Worm (Caenorhabditis elegans): Measurements from ENCODE around the gene lgc-23.

Gene lgc-23

ce11 chrX:12064908-12065307, at the start of gene lgc-23:
Gene lgc-23, plus strand, starts transcription at chrX:12065208.
- TF ChIP-seq mep-1 (tag; optimal IDR thresholded peaks at IDR 0.05) = no peak
- TF ChIP-seq ama-1 (optimal IDR thresholded peaks at IDR 0.05) = no peak
- no peak for TF ChIP-seq fos-1 (tag; optimal IDR thresholded peaks at IDR 0.05)
- TF ChIP-seq hmg-1.1 (GFP tag; IDR thresholded peaks at IDR 0.05) = no peak
- TF ChIP-seq Y105C5A.15 (GFP tag; IDR thresholded peaks at IDR 0.05) = no peak
- TF ChIP-seq R02D3.7 (tag; optimal IDR thresholded peaks at IDR 0.05) = no peak
- TF ChIP-seq set-16 (GFP tag; IDR thresholded peaks at IDR 0.05) = no peak
- no peak for TF ChIP-seq D1046.2 (GFP tag; IDR thresholded peaks at IDR 0.05)
- TF ChIP-seq dmd-6 (GFP tag; IDR thresholded peaks at IDR 0.05) = no peak
- no peak for TF ChIP-seq mdt-29 (GFP tag; IDR thresholded peaks at IDR 0.05)
- TF ChIP-seq ces-1 (GFP tag; optimal IDR thresholded peaks at IDR 0.05) = no peak
- TF ChIP-seq dpl-1 (GFP tag; optimal IDR thresholded peaks at IDR 0.05) = no peak
- TF ChIP-seq attf-4 (tag; optimal IDR thresholded peaks at IDR 0.05) = no peak
- no peak for TF ChIP-seq ceh-82 (tag; optimal IDR thresholded peaks at IDR 0.05)
- TF ChIP-seq tra-1 (GFP tag; IDR thresholded peaks at IDR 0.05) = no peak
- no peak for TF ChIP-seq nhr-11 (tag; optimal IDR thresholded peaks at IDR 0.05)
- TF ChIP-seq duxl-1 (tag; optimal IDR thresholded peaks at IDR 0.05; ENCODE audit: poor library complexity) = no peak

DNA sequence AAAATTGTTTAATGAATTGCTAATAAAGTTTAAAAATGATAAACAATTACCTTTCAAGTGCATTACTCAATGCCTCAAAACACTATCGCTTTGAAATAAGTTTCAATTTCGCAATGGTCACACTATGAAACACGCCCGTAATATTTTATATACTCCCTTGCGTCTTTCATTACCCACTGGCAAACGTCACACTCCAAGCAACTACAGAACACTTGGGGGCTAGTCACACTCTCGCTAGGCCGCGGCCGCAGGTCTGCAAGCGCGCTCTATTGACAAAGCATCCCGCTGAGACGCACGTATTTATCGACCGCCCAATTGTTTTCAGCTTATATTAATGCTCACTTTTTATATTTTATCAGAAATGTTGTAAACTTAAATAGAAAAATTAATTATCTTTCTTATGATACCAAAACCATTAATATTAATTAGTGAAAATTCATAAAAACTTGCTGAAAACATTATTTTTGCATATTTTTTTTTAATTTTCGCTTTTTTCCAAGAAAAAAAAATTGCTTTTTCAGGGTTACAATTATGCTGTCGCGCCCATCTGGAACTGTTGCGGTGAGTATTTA, 47.0 kb upstream of the lgc-23 start, which contains the start of the genes nmat-1 and ucr-2.1:
TSS of gene nmat-1 (minus strand) at position 136 of the 572 bp plus-strand sequence.
TSS of gene ucr-2.1 (plus strand) at position 522 of the 572 bp plus-strand sequence.
- peak; percentile 76 for TF ChIP-seq dmd-6 (GFP tag; IDR thresholded peaks at IDR 0.05)
- TF ChIP-seq egl-27 (tag; optimal IDR thresholded peaks at IDR 0.05) = no peak
- no peak for TF ChIP-seq daf-12 (tag; optimal IDR thresholded peaks at IDR 0.05)
- TF ChIP-seq ceh-44 (GFP tag; IDR thresholded peaks at IDR 0.05) = no peak
- TF ChIP-seq pha-4 (GFP tag; IDR thresholded peaks at IDR 0.05) = 0 out of 2 replicates have a peak, but pooled peaks have one; percentile 42
- TF ChIP-seq pha-4 (tag; optimal IDR thresholded peaks at IDR 0.05) = no peak
- no peak for TF ChIP-seq jun-1 (tag; optimal IDR thresholded peaks at IDR 0.05)
- no peak for TF ChIP-seq zip-2 (tag; optimal IDR thresholded peaks at IDR 0.05)
- no peak for TF ChIP-seq R02D3.7 (tag; optimal IDR thresholded peaks at IDR 0.05)
- TF ChIP-seq hlh-30 (tag; optimal IDR thresholded peaks at IDR 0.05; ENCODE audit: insufficient read depth) = peak; percentile 94
- 0 out of 2 replicates have a peak, but pooled peaks have one; percentile 22 for TF ChIP-seq arid-1 (GFP tag; conservative IDR thresholded peaks at IDR 0.05)
- TF ChIP-seq mes-2 (tag; optimal IDR thresholded peaks at IDR 0.05; ENCODE audit: poor library complexity, severe bottlenecking) = peak; percentile 94
- TF ChIP-seq php-3 (GFP tag; IDR thresholded peaks at IDR 0.05) = peak; percentile 62
- TF ChIP-seq Y5F2A.4 (GFP tag; optimal IDR thresholded peaks at IDR 0.05) = no peak
- no peak for TF ChIP-seq ZK546.5 (tag; optimal IDR thresholded peaks at IDR 0.05)
- peak; percentile 79 for TF ChIP-seq rbr-2 (tag; optimal IDR thresholded peaks at IDR 0.05)
- 0 out of 2 replicates have a peak, but pooled peaks have one; percentile 17 for TF ChIP-seq set-16 (GFP tag; IDR thresholded peaks at IDR 0.05)
- TF ChIP-seq nhr-42 (GFP tag; IDR thresholded peaks at IDR 0.05) = no peak
- no peak for TF ChIP-seq Y105C5A.15 (GFP tag; IDR thresholded peaks at IDR 0.05)
- peak; percentile 35 for TF ChIP-seq nhr-48 (tag; optimal IDR thresholded peaks at IDR 0.05)
- TF ChIP-seq duxl-1 (tag; optimal IDR thresholded peaks at IDR 0.05; ENCODE audit: poor library complexity) = peak; percentile 77
- TF ChIP-seq mdl-1 (tag; optimal IDR thresholded peaks at IDR 0.05) = peak in 1 of 2 experiments; percentile 73
- peak; percentile 37 for TF ChIP-seq F37D6.2 (tag; optimal IDR thresholded peaks at IDR 0.05)
- no peak for TF ChIP-seq ztf-11 (tag; optimal IDR thresholded peaks at IDR 0.05)
- no peak for TF ChIP-seq nhr-237 (tag; optimal IDR thresholded peaks at IDR 0.05)
- no peak for TF ChIP-seq egl-43 (GFP tag; IDR thresholded peaks at IDR 0.05)
- no peak for TF ChIP-seq snpc-1.2 (GFP tag; IDR thresholded peaks at IDR 0.05)
- no peak for TF ChIP-seq daf-19 (GFP tag; conservative IDR thresholded peaks at IDR 0.05)
- TF ChIP-seq hlh-11 (tag; optimal IDR thresholded peaks at IDR 0.05) = peak; percentile 88
- peak; percentile 99 for TF ChIP-seq nhr-28 (tag; optimal IDR thresholded peaks at IDR 0.05)
- no peak for TF ChIP-seq unc-39 (tag; optimal IDR thresholded peaks at IDR 0.05)
- no peak for TF ChIP-seq cey-2 (tag; optimal IDR thresholded peaks at IDR 0.05; ENCODE audit: borderline replicate concordance, insufficient read depth)
- TF ChIP-seq fkh-10 (GFP tag; optimal IDR thresholded peaks at IDR 0.05) = no peak
- TF ChIP-seq nhr-102 (tag; optimal IDR thresholded peaks at IDR 0.05) = peak; percentile 80
- no peak for TF ChIP-seq vab-7 (GFP tag; IDR thresholded peaks at IDR 0.05)
- no peak for TF ChIP-seq mdt-29 (GFP tag; IDR thresholded peaks at IDR 0.05)
- TF ChIP-seq dpl-1 (GFP tag; optimal IDR thresholded peaks at IDR 0.05) = peak; percentile 69
- no peak for TF ChIP-seq ctbp-1 (GFP tag; IDR thresholded peaks at IDR 0.05)
- TF ChIP-seq F49E8.2 (tag; optimal IDR thresholded peaks at IDR 0.05; ENCODE audit: borderline replicate concordance) = no peak

All from whole organism, L4 larva.